Worm (Caenorhabditis elegans) whole organism, L3 larva: ENCODE results near the gene Y67H2A.7.

ENCODE experiments used
- R02D3.7 ChIP-seq: fragments of 150-350 bp; optimal IDR thresholded peaks from 2 replicates; lab custom pipeline; 2014; ENCODE audit warnings: missing biosample characterization, missing genetic modification characterization
- ceh-28 ChIP-seq: fragments of 150-350 bp; optimal IDR thresholded peaks from 2 replicates; lab custom pipeline; 2014; ENCODE audit warnings: missing biosample characterization, missing genetic modification reagents, missing genetic modification characterization
- ceh-82 ChIP-seq: fragments of 150-350 bp; optimal IDR thresholded peaks from 2 replicates; lab custom pipeline; 2014; ENCODE audit warnings: missing biosample characterization, missing genetic modification characterization

DNA sequence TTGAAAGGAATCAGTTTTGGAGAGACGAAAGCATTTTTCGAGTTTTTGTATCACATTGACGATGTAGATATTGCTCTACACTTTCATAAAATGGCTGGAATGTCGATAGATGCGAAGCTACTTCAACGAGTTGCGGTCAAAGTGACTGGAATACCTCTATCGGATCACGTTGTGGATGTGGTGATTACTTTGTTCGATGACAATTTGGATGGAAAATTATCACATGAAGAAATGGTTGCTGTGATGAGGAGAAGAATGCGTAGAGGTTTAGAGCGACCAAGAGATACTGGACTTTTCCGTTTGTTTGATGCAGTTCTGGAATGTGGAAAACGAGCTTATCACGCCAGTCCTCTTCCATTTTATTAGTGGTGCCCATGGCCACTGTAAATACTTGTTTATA, 3.9 kb upstream of the Y67H2A.7 start:
- no peak for TF ChIP-seq ceh-82 (tag; lab: Kevin White, UChicago)
- TF ChIP-seq ceh-28 (tag; lab: Kevin White, UChicago), result no peak
- TF ChIP-seq R02D3.7 (tag; lab: Kevin White, UChicago), result no peak
